Fruit fly (Drosophila melanogaster): ENCODE data around the gene CG15254.

DNA sequence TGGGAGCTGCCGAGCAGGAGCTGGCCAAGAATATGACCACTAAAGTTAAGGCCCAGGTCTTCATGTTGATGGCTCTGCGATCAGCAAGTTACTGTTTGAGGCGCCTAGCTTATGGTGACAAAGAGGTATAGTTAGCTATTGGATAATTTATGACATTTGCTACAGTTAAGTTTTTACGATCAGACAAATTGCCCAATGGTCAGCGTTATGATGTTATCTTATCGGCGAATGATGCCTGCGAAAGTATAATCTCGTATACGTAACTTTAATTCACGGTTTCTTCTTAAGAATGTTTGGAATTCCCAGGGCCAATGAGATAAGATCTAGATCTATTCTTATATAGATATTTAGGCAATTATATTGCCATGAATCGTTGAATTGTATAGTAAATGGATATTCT, at the start of gene CG15254:
- TF ChIP-seq pan (optimal IDR thresholded peaks at IDR 0.05) (no peak), Vsx2 (GFP tag; optimal IDR thresholded peaks at IDR 0.05; ENCODE audit: partially characterized antibody) (no peak), fru (GFP tag; optimal IDR thresholded peaks at IDR 0.05) (no peak), Dif (GFP tag; optimal IDR thresholded peaks at IDR 0.05; ENCODE audit: partially characterized antibody) (no peak), OdsH (GFP tag; optimal IDR thresholded peaks at IDR 0.05) (no peak)
